Worm (Caenorhabditis elegans) whole organism, mixed stage, embryonic: ENCODE results near the gene F14F9.8.

Experiments
- ham-2 ChIP-seq: fragments of 200-800 bp; sonication (Bioruptor generic); optimal IDR thresholded peaks from 2 replicates; lab custom pipeline; 2018; ENCODE audit warnings: mild to moderate bottlenecking, missing genetic modification characterization, missing compliant biosample characterization
- nhr-237 ChIP-seq: fragments of 150-350 bp; optimal IDR thresholded peaks from 2 replicates; lab custom pipeline; 2014; ENCODE audit warnings: missing biosample characterization, missing genetic modification characterization
- nhr-28 ChIP-seq: fragments of 150-350 bp; optimal IDR thresholded peaks from 2 replicates; lab custom pipeline; 2014; ENCODE audit warnings: missing biosample characterization, missing genetic modification characterization
- unc-39 ChIP-seq: fragments of 150-350 bp; optimal IDR thresholded peaks from 2 replicates; lab custom pipeline; 2014; ENCODE audit warnings: missing biosample characterization, missing genetic modification characterization
- unc-62 ChIP-seq: fragments of 150-350 bp; optimal IDR thresholded peaks from 2 replicates; lab custom pipeline; 2014; ENCODE audit warnings: missing biosample characterization, missing genetic modification reagents, missing genetic modification characterization
- ztf-11 ChIP-seq: fragments of 150-350 bp; optimal IDR thresholded peaks from 2 replicates; lab custom pipeline; 2014; ENCODE audit warnings: missing biosample characterization, missing genetic modification characterization

DNA sequence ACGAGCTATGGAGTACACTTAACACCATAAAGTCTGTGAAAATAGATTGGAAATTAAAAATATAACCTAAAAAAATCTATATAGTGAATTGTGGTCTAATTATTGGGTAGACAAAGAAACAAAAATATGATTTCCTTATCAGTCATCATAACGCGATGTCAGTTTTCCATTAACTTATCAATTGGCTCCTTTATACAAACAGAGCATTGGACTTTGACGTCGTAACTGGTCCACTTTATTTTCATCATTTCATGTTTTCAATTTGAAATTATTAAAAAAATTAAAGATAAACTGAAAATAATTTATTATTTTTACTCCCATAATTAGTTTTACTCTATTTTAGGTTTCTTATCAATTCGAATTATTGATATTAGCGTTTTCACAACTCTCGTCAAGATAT lies 47.9 kb downstream of the F14F9.8 start:
- TF ChIP-seq ztf-11 (no peak), unc-39 (no peak), nhr-28 (tag; lab: Kevin White, UChicago) (no peak), ham-2 (GFP tag; lab: Kevin White, UChicago) (no peak), nhr-237 (no peak), unc-62 (GFP tag; lab: Kevin White, UChicago) (no peak)
